Worm (Caenorhabditis elegans): ENCODE data around the gene R01H2.8.

ce11 chrIII:7112285-7112684 lies 43.4 kb downstream of the R01H2.8 start:
- no peak for TF ChIP-seq pqm-1 (tag; optimal IDR thresholded peaks at IDR 0.05)
- no peak for TF ChIP-seq daf-12 (tag; optimal IDR thresholded peaks at IDR 0.05)

Data from whole organism, L3 larva.